Worm (Caenorhabditis elegans) whole organism, L3 larva: Measurements from ENCODE around the gene cyp-33B1.
A peak's percentile ranks its signal among the peaks of the same experiment; 100 is the strongest.

ENCODE experiments used
- R02D3.7 ChIP-seq: fragments of 150-350 bp; optimal IDR thresholded peaks from 2 replicates; lab custom pipeline; 2014; ENCODE audit warnings: missing biosample characterization, missing genetic modification characterization
- aly-2 ChIP-seq: fragments of 150-350 bp; optimal IDR thresholded peaks from 2 replicates; lab custom pipeline; 2014; ENCODE audit warnings: missing biosample characterization, missing genetic modification characterization
- ama-1 ChIP-seq: fragments of 150-350 bp; optimal IDR thresholded peaks from 2 replicates; lab custom pipeline; 2018
- ceh-16 ChIP-seq: sonication (generic microtip); optimal IDR thresholded peaks from 2 replicates; lab custom pipeline; 2017; ENCODE audit warnings: missing biosample characterization, missing genetic modification characterization
- ceh-28 ChIP-seq: fragments of 150-350 bp; optimal IDR thresholded peaks from 2 replicates; lab custom pipeline; 2014; ENCODE audit warnings: missing biosample characterization, missing genetic modification reagents, missing genetic modification characterization
- ceh-82 ChIP-seq: fragments of 150-350 bp; optimal IDR thresholded peaks from 2 replicates; lab custom pipeline; 2014; ENCODE audit warnings: missing biosample characterization, missing genetic modification characterization
- ceh-9 ChIP-seq: sonication (generic microtip); optimal IDR thresholded peaks from 2 replicates; lab custom pipeline; 2018; ENCODE audit warnings: missing biosample characterization, missing genetic modification characterization
- daf-12 ChIP-seq: fragments of 150-350 bp; optimal IDR thresholded peaks from 2 replicates; lab custom pipeline; 2014; ENCODE audit warnings: missing biosample characterization, missing genetic modification reagents, missing genetic modification characterization
- egl-27 ChIP-seq: sonication (generic microtip); optimal IDR thresholded peaks from 4 replicates; lab custom pipeline; 2017; ENCODE audit warnings: missing biosample characterization, missing genetic modification reagents, missing genetic modification characterization
- egl-5 ChIP-seq: fragments of 150-350 bp; optimal IDR thresholded peaks from 2 replicates; lab custom pipeline; 2017; ENCODE audit warnings: missing biosample characterization, missing genetic modification reagents, missing genetic modification characterization, inconsistent platforms
- elt-2 ChIP-seq: sonication (generic microtip); optimal IDR thresholded peaks from 2 replicates; lab custom pipeline; 2016; ENCODE audit warnings: missing genetic modification reagents, mild to moderate bottlenecking, missing genetic modification characterization, missing compliant biosample characterization
- elt-3 ChIP-seq, 3 experiments: fragments of 150-350 bp in 1 of 3; sonication (generic microtip) in 2 of 3; optimal IDR thresholded peaks; 2 replicates in 2 of 3; 4 replicates in 1 of 3; lab custom pipeline; 2014 to 2017; ENCODE audit warnings: missing biosample characterization in 3 of 3, missing genetic modification characterization in 3 of 3
- eor-1 ChIP-seq, 2 experiments: fragments of 150-350 bp; optimal IDR thresholded peaks; 2 replicates each; lab custom pipeline; 2014 to 2018; ENCODE audit warnings: missing biosample characterization in 2 of 2, missing genetic modification characterization in 2 of 2
- hmg-11 ChIP-seq: sonication (generic microtip); optimal IDR thresholded peaks from 2 replicates; lab custom pipeline; 2016; ENCODE audit warnings: missing genetic modification characterization, missing compliant biosample characterization
- jun-1 ChIP-seq: fragments of 150-350 bp; optimal IDR thresholded peaks from 2 replicates; lab custom pipeline; 2014; ENCODE audit warnings: missing biosample characterization, missing genetic modification reagents, missing genetic modification characterization
- lin-15B ChIP-seq: fragments of 150-350 bp; optimal IDR thresholded peaks from 2 replicates; lab custom pipeline; 2014; ENCODE audit warnings: missing biosample characterization, missing genetic modification characterization
- mdl-1 ChIP-seq: fragments of 150-350 bp; optimal IDR thresholded peaks from 2 replicates; lab custom pipeline; 2014; ENCODE audit warnings: missing biosample characterization, missing genetic modification characterization
- mml-1 ChIP-seq: fragments of 150-350 bp; sonication (generic microtip); optimal IDR thresholded peaks from 3 replicates; lab custom pipeline; 2014; ENCODE audit warnings: missing biosample characterization, missing genetic modification characterization
- nfya-1 ChIP-seq: sonication (generic microtip); optimal IDR thresholded peaks from 2 replicates; lab custom pipeline; 2017; ENCODE audit warnings: missing genetic modification characterization, mild to moderate bottlenecking, missing compliant biosample characterization, antibody characterized with exemption, moderate library complexity; ENCODE audit not compliant: insufficient read depth
- nhr-11 ChIP-seq: fragments of 150-350 bp; optimal IDR thresholded peaks from 2 replicates; lab custom pipeline; 2014; ENCODE audit warnings: missing biosample characterization, missing genetic modification characterization
- nhr-12 ChIP-seq: fragments of 150-350 bp; optimal IDR thresholded peaks from 2 replicates; lab custom pipeline; 2014; ENCODE audit warnings: missing biosample characterization, missing genetic modification characterization
- nhr-23 ChIP-seq: fragments of 150-350 bp; optimal IDR thresholded peaks from 2 replicates; lab custom pipeline; 2014; ENCODE audit warnings: missing biosample characterization, missing genetic modification reagents, missing genetic modification characterization
- nhr-237 ChIP-seq: fragments of 150-350 bp; optimal IDR thresholded peaks from 2 replicates; lab custom pipeline; 2014; ENCODE audit warnings: missing biosample characterization, missing genetic modification characterization
- nhr-25 ChIP-seq: sonication (generic microtip); optimal IDR thresholded peaks from 2 replicates; lab custom pipeline; 2017; ENCODE audit warnings: missing biosample characterization, missing genetic modification characterization
- nhr-43 ChIP-seq: sonication (generic microtip); optimal IDR thresholded peaks from 2 replicates; lab custom pipeline; 2016; ENCODE audit warnings: mild to moderate bottlenecking, missing genetic modification characterization, missing compliant biosample characterization; ENCODE audit not compliant: poor library complexity, severe bottlenecking
- nhr-67 ChIP-seq: fragments of 150-350 bp; optimal IDR thresholded peaks from 2 replicates; lab custom pipeline; 2014; ENCODE audit warnings: missing biosample characterization, missing genetic modification characterization
- nhr-76 ChIP-seq: fragments of 150-350 bp; sonication (generic microtip); optimal IDR thresholded peaks from 5 replicates; lab custom pipeline; 2014; ENCODE audit warnings: missing biosample characterization, missing genetic modification characterization
- pha-4 ChIP-seq: fragments of 150-350 bp; optimal IDR thresholded peaks from 2 replicates; lab custom pipeline; 2014; ENCODE audit warnings: missing biosample characterization, missing genetic modification reagents, missing genetic modification characterization
- pqm-1 ChIP-seq: fragments of 150-350 bp; optimal IDR thresholded peaks from 2 replicates; lab custom pipeline; 2017; ENCODE audit warnings: missing biosample characterization, missing genetic modification characterization, inconsistent platforms
- skn-1 ChIP-seq: fragments of 150-350 bp; optimal IDR thresholded peaks from 2 replicates; lab custom pipeline; 2014; ENCODE audit warnings: missing biosample characterization, missing genetic modification characterization
- snpc-4 ChIP-seq: fragments of 150-350 bp; optimal IDR thresholded peaks from 2 replicates; lab custom pipeline; 2014; ENCODE audit warnings: missing biosample characterization, missing genetic modification characterization
- tbx-2 ChIP-seq: sonication (generic microtip); optimal IDR thresholded peaks from 2 replicates; lab custom pipeline; 2016; ENCODE audit warnings: mild to moderate bottlenecking, missing genetic modification characterization, missing compliant biosample characterization
- unc-39 ChIP-seq: sonication (generic microtip); optimal IDR thresholded peaks from 4 replicates; lab custom pipeline; 2017; ENCODE audit warnings: missing biosample characterization, missing genetic modification characterization
- unc-62 ChIP-seq: fragments of 150-350 bp; sonication (generic microtip); optimal IDR thresholded peaks from 4 replicates; lab custom pipeline; 2014; ENCODE audit warnings: missing biosample characterization, missing genetic modification reagents, missing genetic modification characterization
- zag-1 ChIP-seq: fragments of 150-350 bp; optimal IDR thresholded peaks from 2 replicates; lab custom pipeline; 2014; ENCODE audit warnings: missing biosample characterization, missing genetic modification characterization
- ztf-11 ChIP-seq: fragments of 150-350 bp; optimal IDR thresholded peaks from 2 replicates; lab custom pipeline; 2014; ENCODE audit warnings: missing biosample characterization, missing genetic modification characterization
- ztf-4 ChIP-seq: fragments of 150-350 bp; optimal IDR thresholded peaks from 2 replicates; lab custom pipeline; 2014; ENCODE audit warnings: missing biosample characterization, missing genetic modification characterization

The cyp-33B1 gene

ce11 chrV:9076273-9076672 lies 35.1 kb downstream of the cyp-33B1 start, which contains the start of gene T27E4.7:
Gene T27E4.7 (minus strand): TSS chrV:9076322.
- no peak for TF ChIP-seq aly-2 (tag; lab: Kevin White, UChicago)
- no peak for TF ChIP-seq egl-27 (tag; lab: Kevin White, UChicago)
- TF ChIP-seq nhr-67, result no peak
- TF ChIP-seq ztf-11 (tag; lab: Kevin White, UChicago), result no peak
- TF ChIP-seq pha-4 (tag; lab: Kevin White, UChicago), result peak; percentile 26
- no peak for TF ChIP-seq nhr-237 (tag; lab: Kevin White, UChicago)
- TF ChIP-seq elt-2 (tag; lab: Kevin White, UChicago), result peak; percentile 6
- TF ChIP-seq ama-1 (lab: Kevin White, UChicago), result peak; percentile 2
- no peak for TF ChIP-seq skn-1 (tag; lab: Kevin White, UChicago)

ce11 chrV:9078067-9078581 lies 37.0 kb downstream of the cyp-33B1 start:
- TF ChIP-seq skn-1 (tag; lab: Kevin White, UChicago) (no peak), nhr-23 (tag; lab: Kevin White, UChicago) (peak; percentile 56)

DNA sequence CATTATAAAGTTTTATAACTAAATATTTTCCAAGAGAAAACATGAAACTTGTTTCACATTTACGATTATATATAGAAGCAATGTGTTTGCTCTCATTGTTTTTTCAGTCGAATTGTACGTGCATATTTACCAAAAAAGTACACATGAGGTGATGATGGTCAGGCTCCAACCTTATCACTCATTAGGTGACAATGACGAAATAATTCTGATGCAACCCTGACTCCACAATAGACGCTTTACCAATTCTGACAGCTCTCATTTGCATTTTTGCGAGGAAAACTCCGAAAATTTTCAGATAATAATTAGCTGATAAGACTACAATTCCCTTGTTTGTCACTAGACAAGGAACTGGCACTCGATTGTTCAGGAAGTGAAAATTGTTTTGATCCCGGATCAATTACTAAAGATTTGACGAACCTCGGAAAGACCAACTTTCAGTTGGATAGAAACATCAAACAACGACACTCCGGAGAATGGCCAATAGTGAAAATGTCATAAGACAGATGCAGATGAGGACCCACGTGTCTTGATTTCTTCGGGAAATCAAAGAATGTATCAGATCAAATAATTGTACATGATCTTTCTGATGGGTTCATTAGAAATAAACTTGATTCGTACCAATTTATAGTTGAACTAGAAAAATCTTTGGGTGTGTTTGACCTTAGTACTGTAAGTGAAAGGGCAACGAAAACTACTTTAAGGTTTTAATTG lies 37.8 kb downstream of the cyp-33B1 start:
- TF ChIP-seq nhr-76 (tag; lab: Kevin White, UChicago), result no peak
- TF ChIP-seq ztf-11 (tag; lab: Kevin White, UChicago), result no peak
- peak; percentile 8 for TF ChIP-seq jun-1 (tag; lab: Kevin White, UChicago)
- TF ChIP-seq skn-1 (tag; lab: Kevin White, UChicago), result peak; percentile 43
- no peak for TF ChIP-seq mml-1 (tag; lab: Kevin White, UChicago)
- no peak for TF ChIP-seq snpc-4 (tag; lab: Kevin White, UChicago)
- peak; percentile 1 for TF ChIP-seq nhr-25
- no peak for TF ChIP-seq ceh-28 (tag; lab: Kevin White, UChicago)
- no peak for TF ChIP-seq nhr-23 (tag; lab: Kevin White, UChicago)
- TF ChIP-seq unc-39 (tag; lab: Kevin White, UChicago), result no peak
- no peak for TF ChIP-seq ceh-9
- TF ChIP-seq nhr-12 (tag; lab: Kevin White, UChicago), result no peak
- TF ChIP-seq ceh-82 (tag; lab: Kevin White, UChicago), result no peak
- no peak for TF ChIP-seq daf-12 (tag; lab: Kevin White, UChicago)
- no peak for TF ChIP-seq ztf-4 (tag; lab: Kevin White, UChicago)
- peak; percentile 3 for TF ChIP-seq nfya-1 (tag; lab: Kevin White, UChicago)
- TF ChIP-seq eor-1 (tag; optimal IDR thresholded peaks at IDR 0.05; lab: Kevin White, UChicago), result no peak
- TF ChIP-seq aly-2 (tag; lab: Kevin White, UChicago), result no peak
- TF ChIP-seq elt-2 (tag; lab: Kevin White, UChicago), result peak; percentile 95
- TF ChIP-seq nhr-67, result no peak
- peak; percentile 68 for TF ChIP-seq pqm-1
- no peak for TF ChIP-seq pha-4 (tag; lab: Kevin White, UChicago)
- peak; percentile 46 for TF ChIP-seq nhr-43 (tag; lab: Kevin White, UChicago)
- TF ChIP-seq ceh-16 (tag; lab: Kevin White, UChicago), result no peak
- no peak for TF ChIP-seq mdl-1 (tag; lab: Kevin White, UChicago)
- no peak for TF ChIP-seq zag-1 (tag; lab: Kevin White, UChicago)
- TF ChIP-seq nhr-11 (tag; lab: Kevin White, UChicago), result no peak
- no peak for TF ChIP-seq hmg-11 (tag; lab: Kevin White, UChicago)
- TF ChIP-seq R02D3.7, result no peak
- no peak for TF ChIP-seq nhr-237 (tag; lab: Kevin White, UChicago)
- no peak for TF ChIP-seq lin-15B (tag; lab: Kevin White, UChicago)
- TF ChIP-seq elt-3 (tag; optimal IDR thresholded peaks at IDR 0.05; lab: Kevin White, UChicago), result no peak
- TF ChIP-seq unc-62 (GFP tag; lab: Kevin White, UChicago), result no peak
- no peak for TF ChIP-seq egl-5
- TF ChIP-seq tbx-2 (tag; lab: Kevin White, UChicago), result no peak
